Worm (Caenorhabditis elegans) whole organism, L2 larva: ENCODE data around the gene T06A1.5.

Experiments
- C34F6.9 ChIP-seq: fragments of 150-350 bp; optimal IDR thresholded peaks from 2 replicates; lab custom pipeline; 2014; ENCODE audit warnings: missing biosample characterization, missing genetic modification characterization
- F13H6.1 ChIP-seq: sonication (generic microtip); optimal IDR thresholded peaks from 2 replicates; lab custom pipeline; 2016; ENCODE audit warnings: missing genetic modification characterization, missing compliant biosample characterization
- ZK546.5 ChIP-seq: sonication (generic microtip); optimal IDR thresholded peaks from 2 replicates; lab custom pipeline; 2017; ENCODE audit warnings: missing biosample characterization, missing genetic modification characterization
- alr-1 ChIP-seq: fragments of 150-350 bp; optimal IDR thresholded peaks from 2 replicates; lab custom pipeline; 2014; ENCODE audit warnings: missing biosample characterization, missing genetic modification characterization
- ama-1 ChIP-seq: fragments of 150-350 bp; optimal IDR thresholded peaks from 2 replicates; lab custom pipeline; 2018; ENCODE audit warnings: inconsistent platforms
- blmp-1 ChIP-seq: sonication (generic microtip); optimal IDR thresholded peaks from 2 replicates; lab custom pipeline; 2017; ENCODE audit warnings: missing genetic modification characterization, mild to moderate bottlenecking, missing compliant biosample characterization, antibody characterized with exemption, moderate library complexity; ENCODE audit not compliant: insufficient read depth
- ceh-82 ChIP-seq: fragments of 150-350 bp; optimal IDR thresholded peaks from 2 replicates; lab custom pipeline; 2014; ENCODE audit warnings: missing biosample characterization, missing genetic modification characterization
- crh-2 ChIP-seq: sonication (generic microtip); optimal IDR thresholded peaks from 2 replicates; lab custom pipeline; 2017; ENCODE audit warnings: missing biosample characterization, missing genetic modification characterization
- egl-27 ChIP-seq: sonication (generic microtip); optimal IDR thresholded peaks from 3 replicates; lab custom pipeline; 2017; ENCODE audit warnings: missing biosample characterization, missing genetic modification reagents, missing genetic modification characterization
- elt-1 ChIP-seq: fragments of 150-350 bp; optimal IDR thresholded peaks from 2 replicates; lab custom pipeline; 2014; ENCODE audit warnings: missing biosample characterization, missing genetic modification characterization
- fos-1 ChIP-seq: fragments of 150-350 bp; optimal IDR thresholded peaks from 2 replicates; lab custom pipeline; 2014; ENCODE audit warnings: missing biosample characterization, missing genetic modification characterization
- gmeb-1 ChIP-seq: fragments of 150-350 bp; optimal IDR thresholded peaks from 2 replicates; lab custom pipeline; 2014; ENCODE audit warnings: missing biosample characterization, missing genetic modification characterization
- lin-39 ChIP-seq: fragments of 150-350 bp; optimal IDR thresholded peaks from 2 replicates; lab custom pipeline; 2014; ENCODE audit warnings: missing biosample characterization, missing genetic modification reagents, missing genetic modification characterization
- lsy-2 ChIP-seq, 2 experiments: fragments of 150-350 bp in 1 of 2; sonication (generic microtip) in 1 of 2; optimal IDR thresholded peaks; 2 replicates each; lab custom pipeline; 2014 to 2017; ENCODE audit warnings: missing biosample characterization in 2 of 2, missing genetic modification characterization in 2 of 2
- mab-5 ChIP-seq: fragments of 150-350 bp; optimal IDR thresholded peaks from 2 replicates; lab custom pipeline; 2014; ENCODE audit warnings: missing biosample characterization, missing genetic modification characterization
- mbf-1 ChIP-seq: sonication (generic microtip); optimal IDR thresholded peaks from 2 replicates; lab custom pipeline; 2017; ENCODE audit warnings: missing biosample characterization, missing genetic modification characterization
- nhr-10 ChIP-seq: sonication (generic microtip); optimal IDR thresholded peaks from 2 replicates; lab custom pipeline; 2017; ENCODE audit warnings: missing biosample characterization, missing genetic modification characterization
- nhr-129 ChIP-seq: fragments of 150-350 bp; optimal IDR thresholded peaks from 2 replicates; lab custom pipeline; 2014; ENCODE audit warnings: missing biosample characterization, missing genetic modification characterization
- nhr-237 ChIP-seq: fragments of 150-350 bp; optimal IDR thresholded peaks from 2 replicates; lab custom pipeline; 2014; ENCODE audit warnings: missing biosample characterization, missing genetic modification characterization
- nhr-25 ChIP-seq: fragments of 150-350 bp; sonication (generic microtip); optimal IDR thresholded peaks from 3 replicates; lab custom pipeline; 2014; ENCODE audit warnings: missing biosample characterization, missing genetic modification characterization
- nhr-6 ChIP-seq: fragments of 150-350 bp; optimal IDR thresholded peaks from 2 replicates; lab custom pipeline; 2014; ENCODE audit warnings: missing biosample characterization, missing genetic modification characterization
- nhr-77 ChIP-seq: fragments of 150-350 bp; optimal IDR thresholded peaks from 2 replicates; lab custom pipeline; 2014; ENCODE audit warnings: missing biosample characterization, missing genetic modification characterization
- skn-1 ChIP-seq: sonication (generic microtip); optimal IDR thresholded peaks from 2 replicates; lab custom pipeline; 2017; ENCODE audit warnings: missing biosample characterization, missing genetic modification characterization
- sma-9 ChIP-seq, 2 experiments: fragments of 150-350 bp in 1 of 2; sonication (generic microtip) in 1 of 2; optimal IDR thresholded peaks; 2 replicates each; lab custom pipeline; 2014 to 2016; ENCODE audit warnings: missing genetic modification characterization in 2 of 2, mild to moderate bottlenecking in 1 of 2, missing biosample characterization in 1 of 2, missing compliant biosample characterization in 1 of 2, missing genetic modification reagents in 1 of 2, moderate library complexity in 1 of 2
- snpc-4 ChIP-seq: fragments of 150-350 bp; optimal IDR thresholded peaks from 2 replicates; lab custom pipeline; 2014; ENCODE audit warnings: missing biosample characterization, missing genetic modification characterization
- unc-39 ChIP-seq: fragments of 150-350 bp; optimal IDR thresholded peaks from 2 replicates; lab custom pipeline; 2014; ENCODE audit warnings: missing biosample characterization, missing genetic modification characterization
- unc-55 ChIP-seq: fragments of 150-350 bp; sonication (generic microtip); optimal IDR thresholded peaks from 3 replicates; lab custom pipeline; 2014; ENCODE audit warnings: missing biosample characterization, missing genetic modification reagents, missing genetic modification characterization
- unc-62 ChIP-seq: fragments of 150-350 bp; optimal IDR thresholded peaks from 2 replicates; lab custom pipeline; 2014; ENCODE audit warnings: missing biosample characterization, missing genetic modification reagents, missing genetic modification characterization
- zag-1 ChIP-seq: fragments of 150-350 bp; optimal IDR thresholded peaks from 2 replicates; lab custom pipeline; 2014; ENCODE audit warnings: missing biosample characterization, missing genetic modification characterization
- ztf-1 ChIP-seq: fragments of 200-800 bp; sonication (Bioruptor generic); conservative IDR thresholded peaks from 2 replicates; pipeline ENCODE4 v1.3.6; 2022; ENCODE audit warnings: missing genetic modification characterization, missing compliant biosample characterization
- ztf-4 ChIP-seq: fragments of 150-350 bp; optimal IDR thresholded peaks from 2 replicates; lab custom pipeline; 2014; ENCODE audit warnings: missing biosample characterization, missing genetic modification characterization

Gene T06A1.5

ce11 chrV:1927015-1927414 is at the start of gene T06A1.5:
Gene T06A1.5 (plus strand): TSS chrV:1927223.
- no peak for TF ChIP-seq nhr-237 (tag; lab: Kevin White, UChicago)
- TF ChIP-seq nhr-25 (tag; lab: Kevin White, UChicago), result no peak
- no peak for TF ChIP-seq blmp-1 (tag; lab: Kevin White, UChicago)
- TF ChIP-seq fos-1, result peak; percentile 84
- peak; percentile 45 for TF ChIP-seq sma-9 (GFP tag; optimal IDR thresholded peaks at IDR 0.05; lab: Kevin White, UChicago)
- TF ChIP-seq sma-9 (tag; optimal IDR thresholded peaks at IDR 0.05; lab: Kevin White, UChicago), result no peak

ce11 chrV:1878030-1878429 is 49.0 kb upstream of the T06A1.5 start:
- TF ChIP-seq ama-1 (lab: Kevin White, UChicago) (no peak), gmeb-1 (tag; lab: Kevin White, UChicago) (no peak), snpc-4 (no peak), nhr-25 (tag; lab: Kevin White, UChicago) (no peak), nhr-6 (tag; lab: Kevin White, UChicago) (no peak), unc-55 (GFP tag; lab: Kevin White, UChicago) (no peak), mab-5 (no peak), mbf-1 (tag; lab: Kevin White, UChicago) (no peak)

- TF ChIP-seq fos-1 (peak; percentile 40), gmeb-1 (tag; lab: Kevin White, UChicago) (peak; percentile 8), skn-1 (tag; lab: Kevin White, UChicago) (no peak), nhr-10 (no peak), egl-27 (tag; lab: Kevin White, UChicago) (no peak), nhr-129 (tag; lab: Kevin White, UChicago) (no peak), zag-1 (tag; lab: Kevin White, UChicago) (no peak), C34F6.9 (tag; lab: Kevin White, UChicago) (no peak), nhr-25 (tag; lab: Kevin White, UChicago) (no peak), snpc-4 (no peak), mab-5 (no peak), crh-2 (tag; lab: Kevin White, UChicago) (no peak)
Observed at ce11 chrV:1883131-1883530, 43.9 kb upstream of the T06A1.5 start.

ce11 chrV:1886997-1887396 is 40.0 kb upstream of the T06A1.5 start:
- TF ChIP-seq nhr-237 (tag; lab: Kevin White, UChicago) (no peak), C34F6.9 (tag; lab: Kevin White, UChicago) (peak; percentile 5), nhr-129 (tag; lab: Kevin White, UChicago) (peak; percentile 7), unc-55 (GFP tag; lab: Kevin White, UChicago) (peak; percentile 7)

- TF ChIP-seq ztf-1 (GFP tag; lab: Robert Waterston, UW), result no peak
- no peak for TF ChIP-seq ZK546.5 (tag; lab: Kevin White, UChicago)
- no peak for TF ChIP-seq F13H6.1
- TF ChIP-seq ztf-4 (tag; lab: Kevin White, UChicago), result no peak
- no peak for TF ChIP-seq lin-39 (tag; lab: Kevin White, UChicago)
Observed at ce11 chrV:1888299-1888698, 38.7 kb upstream of the T06A1.5 start.

- TF ChIP-seq elt-1 (tag; lab: Kevin White, UChicago) (no peak), unc-62 (GFP tag; lab: Kevin White, UChicago) (no peak), alr-1 (tag; lab: Kevin White, UChicago) (no peak), unc-39 (tag; lab: Kevin White, UChicago) (no peak), mbf-1 (tag; lab: Kevin White, UChicago) (no peak), lsy-2 (tag; optimal IDR thresholded peaks at IDR 0.05; lab: Kevin White, UChicago) (no peak), nhr-129 (tag; lab: Kevin White, UChicago) (peak; percentile 9), unc-55 (GFP tag; lab: Kevin White, UChicago) (peak; percentile 68), nhr-10 (no peak), ceh-82 (tag; lab: Kevin White, UChicago) (no peak), nhr-77 (no peak), ama-1 (lab: Kevin White, UChicago) (no peak)
Observed at ce11 chrV:1889996-1890395, 37.0 kb upstream of the T06A1.5 start.
